Worm (Caenorhabditis elegans) whole organism, L3 larva: ENCODE measurements around the gene ZK1010.8.

Experiments used
- ZK546.5 ChIP-seq: sonication (generic microtip); optimal IDR thresholded peaks from 2 replicates; lab custom pipeline; 2017; ENCODE audit warnings: missing biosample characterization, missing genetic modification characterization
- ama-1 ChIP-seq: fragments of 150-350 bp; optimal IDR thresholded peaks from 2 replicates; lab custom pipeline; 2018
- ceh-16 ChIP-seq: sonication (generic microtip); optimal IDR thresholded peaks from 2 replicates; lab custom pipeline; 2017; ENCODE audit warnings: missing biosample characterization, missing genetic modification characterization
- ceh-9 ChIP-seq: sonication (generic microtip); optimal IDR thresholded peaks from 2 replicates; lab custom pipeline; 2018; ENCODE audit warnings: missing biosample characterization, missing genetic modification characterization
- egl-27 ChIP-seq: sonication (generic microtip); optimal IDR thresholded peaks from 4 replicates; lab custom pipeline; 2017; ENCODE audit warnings: missing biosample characterization, missing genetic modification reagents, missing genetic modification characterization
- elt-3 ChIP-seq, 3 experiments: fragments of 150-350 bp in 1 of 3; sonication (generic microtip) in 2 of 3; optimal IDR thresholded peaks; 2 replicates in 2 of 3; 4 replicates in 1 of 3; lab custom pipeline; 2014 to 2017; ENCODE audit warnings: missing biosample characterization in 3 of 3, missing genetic modification characterization in 3 of 3
- hmg-11 ChIP-seq: sonication (generic microtip); optimal IDR thresholded peaks from 2 replicates; lab custom pipeline; 2016; ENCODE audit warnings: missing genetic modification characterization, missing compliant biosample characterization
- lin-15B ChIP-seq: fragments of 150-350 bp; optimal IDR thresholded peaks from 2 replicates; lab custom pipeline; 2014; ENCODE audit warnings: missing biosample characterization, missing genetic modification characterization
- mdl-1 ChIP-seq: fragments of 150-350 bp; optimal IDR thresholded peaks from 2 replicates; lab custom pipeline; 2014; ENCODE audit warnings: missing biosample characterization, missing genetic modification characterization
- nhr-12 ChIP-seq: fragments of 150-350 bp; optimal IDR thresholded peaks from 2 replicates; lab custom pipeline; 2014; ENCODE audit warnings: missing biosample characterization, missing genetic modification characterization
- pha-4 ChIP-seq: fragments of 150-350 bp; optimal IDR thresholded peaks from 2 replicates; lab custom pipeline; 2014; ENCODE audit warnings: missing biosample characterization, missing genetic modification reagents, missing genetic modification characterization
- snpc-4 ChIP-seq: fragments of 150-350 bp; optimal IDR thresholded peaks from 2 replicates; lab custom pipeline; 2014; ENCODE audit warnings: missing biosample characterization, missing genetic modification characterization
- unc-62 ChIP-seq: fragments of 150-350 bp; sonication (generic microtip); optimal IDR thresholded peaks from 4 replicates; lab custom pipeline; 2014; ENCODE audit warnings: missing biosample characterization, missing genetic modification reagents, missing genetic modification characterization
- zag-1 ChIP-seq: fragments of 150-350 bp; optimal IDR thresholded peaks from 2 replicates; lab custom pipeline; 2014; ENCODE audit warnings: missing biosample characterization, missing genetic modification characterization

DNA sequence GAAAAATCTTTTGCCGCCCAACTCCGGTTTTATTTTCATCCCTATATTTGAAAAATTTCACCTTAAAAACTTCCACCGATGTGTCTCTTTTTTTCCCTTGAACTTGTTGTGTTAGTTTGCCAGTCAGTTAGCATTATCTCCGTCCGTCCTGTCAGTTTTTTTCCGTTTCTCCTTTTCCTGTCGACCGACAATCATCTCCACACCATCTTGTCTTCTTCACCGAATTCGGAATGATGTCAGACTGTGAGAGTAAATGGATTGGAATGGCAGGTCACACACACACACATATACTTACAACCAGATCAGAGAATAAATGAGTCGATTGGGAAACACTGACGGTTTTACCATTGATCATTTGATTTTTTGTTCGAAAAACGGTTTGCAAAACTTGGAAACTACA lies 11.5 kb upstream of the ZK1010.8 start:
- no peak for TF ChIP-seq elt-3 (tag; optimal IDR thresholded peaks at IDR 0.05; lab: Kevin White, UChicago)
- no peak for TF ChIP-seq pha-4
- no peak for TF ChIP-seq ceh-16 (tag; lab: Kevin White, UChicago)
- no peak for TF ChIP-seq hmg-11 (tag; lab: Kevin White, UChicago)
- TF ChIP-seq mdl-1 (tag; lab: Kevin White, UChicago), result no peak
- no peak for TF ChIP-seq ama-1 (lab: Kevin White, UChicago)
- peak; percentile 4 for TF ChIP-seq unc-62
- no peak for TF ChIP-seq lin-15B
- no peak for TF ChIP-seq zag-1
- TF ChIP-seq ZK546.5 (tag; lab: Kevin White, UChicago), result no peak
- no peak for TF ChIP-seq nhr-12 (tag; lab: Kevin White, UChicago)
- no peak for TF ChIP-seq egl-27 (tag; lab: Kevin White, UChicago)
- no peak for TF ChIP-seq snpc-4 (tag; lab: Kevin White, UChicago)
- no peak for TF ChIP-seq ceh-9 (tag; lab: Kevin White, UChicago)
